Fruit fly (Drosophila melanogaster) S2 (cell line): ENCODE results near the gene CG45011.

ENCODE experiments used
- CG8478 ChIP-seq: fragments of >200 bp; optimal IDR thresholded peaks from 2 replicates; lab custom pipeline; 2018
- CTCF ChIP-seq, 2 experiments: fragments of >200 bp; optimal IDR thresholded peaks; 2 replicates each; lab custom pipeline; 2018

- TF ChIP-seq CG8478 = no peak
- TF ChIP-seq CTCF (optimal IDR thresholded peaks at IDR 0.05; lab: Kevin White, UChicago) = no peak
Observed at dm6 chr2L:11812781-11813664, 20.9 kb upstream of the CG45011 start.
